Fruit fly (Drosophila melanogaster) whole organism, embryonic: ENCODE measurements around the gene CG34163.

Source experiments
- ATbp ChIP-seq: fragments of 200-800 bp; sonication (Bioruptor generic); optimal IDR thresholded peaks from 2 replicates; lab custom pipeline; 2017; ENCODE audit warnings: missing biosample characterization, mild to moderate bottlenecking, missing genetic modification characterization, missing genetic modification reagents
- B-H2 ChIP-seq: fragments of 200-800 bp; sonication (Bioruptor generic); optimal IDR thresholded peaks from 2 replicates; lab custom pipeline; 2018; ENCODE audit warnings: missing biosample characterization, mild to moderate bottlenecking, missing genetic modification characterization
- CG10147 ChIP-seq: fragments of 200-800 bp; sonication (Bioruptor generic); optimal IDR thresholded peaks from 2 replicates; lab custom pipeline; 2019; ENCODE audit warnings: missing biosample characterization, mild to moderate bottlenecking, missing genetic modification characterization, moderate library complexity
- CG10209 ChIP-seq: fragments of 200-800 bp; sonication (Bioruptor generic); optimal IDR thresholded peaks from 3 replicates; lab custom pipeline; 2017; ENCODE audit warnings: missing biosample characterization, mild to moderate bottlenecking, missing genetic modification characterization, missing genetic modification reagents
- CG10274 ChIP-seq: fragments of 200-800 bp; sonication (Bioruptor generic); optimal IDR thresholded peaks from 3 replicates; lab custom pipeline; 2017; ENCODE audit warnings: missing biosample characterization, mild to moderate bottlenecking, missing genetic modification characterization
- CG10959 ChIP-seq: fragments of 200-800 bp; sonication (Bioruptor generic); IDR thresholded peaks from 2 replicates; pipeline ENCODE4 v1.3.6; 2022; ENCODE audit warnings: missing biosample characterization, missing genetic modification characterization
- CG11398 ChIP-seq: fragments of 200-800 bp; sonication (Bioruptor generic); optimal IDR thresholded peaks from 2 replicates; lab custom pipeline; 2016; ENCODE audit warnings: missing biosample characterization, missing genetic modification characterization
- CG12744 ChIP-seq: fragments of 200-800 bp; sonication (Bioruptor generic); optimal IDR thresholded peaks from 2 replicates; lab custom pipeline; 2016; ENCODE audit warnings: missing biosample characterization, missing genetic modification characterization
- CG15073 ChIP-seq: fragments of 200-800 bp; sonication (Bioruptor generic); optimal IDR thresholded peaks from 2 replicates; lab custom pipeline; 2016; ENCODE audit warnings: missing biosample characterization, missing genetic modification characterization
- CG1603 ChIP-seq: fragments of 200-800 bp; sonication (Bioruptor generic); optimal IDR thresholded peaks from 2 replicates; lab custom pipeline; 2019; ENCODE audit warnings: missing biosample characterization, mild to moderate bottlenecking, missing genetic modification characterization, moderate library complexity
- CG30020 ChIP-seq: fragments of 200-800 bp; optimal IDR thresholded peaks from 2 replicates; lab custom pipeline; 2019; ENCODE audit warnings: missing biosample characterization, mild to moderate bottlenecking, missing genetic modification characterization, moderate library complexity
- CG3281 ChIP-seq: fragments of 200-800 bp; sonication (Bioruptor generic); optimal IDR thresholded peaks from 3 replicates; lab custom pipeline; 2017; ENCODE audit warnings: missing biosample characterization, mild to moderate bottlenecking, missing genetic modification characterization
- CG6254 ChIP-seq: fragments of 200-800 bp; sonication (Bioruptor generic); optimal IDR thresholded peaks from 3 replicates; lab custom pipeline; 2017; ENCODE audit warnings: mild to moderate bottlenecking, missing biosample characterization, missing genetic modification reagents, missing genetic modification characterization
- CG7357 ChIP-seq: fragments of 200-800 bp; sonication (Bioruptor generic); IDR thresholded peaks from 3 replicates; pipeline ENCODE4 v1.3.6; 2022; ENCODE audit warnings: missing biosample characterization, missing genetic modification characterization
- CG7928 ChIP-seq: fragments of 200-800 bp; sonication (Bioruptor generic); optimal IDR thresholded peaks from 2 replicates; lab custom pipeline; 2017; ENCODE audit warnings: missing biosample characterization, mild to moderate bottlenecking, missing genetic modification characterization
- CG9797 ChIP-seq: fragments of 200-800 bp; sonication (Bioruptor generic); optimal IDR thresholded peaks from 3 replicates; lab custom pipeline; 2018; ENCODE audit warnings: missing biosample characterization, mild to moderate bottlenecking, missing genetic modification characterization
- Dll ChIP-seq: fragments of 200-800 bp; sonication (Bioruptor generic); IDR thresholded peaks from 4 replicates; pipeline ENCODE4 v1.3.6; 2022; ENCODE audit warnings: missing biosample characterization, missing genetic modification characterization; ENCODE audit not compliant: partially characterized antibody
- ERR ChIP-seq: fragments of 200-800 bp; sonication (Bioruptor generic); optimal IDR thresholded peaks from 2 replicates; lab custom pipeline; 2016; ENCODE audit warnings: missing biosample characterization, missing genetic modification characterization
- H2.0 ChIP-seq: fragments of 200-800 bp; sonication (Bioruptor generic); IDR thresholded peaks from 2 replicates; pipeline ENCODE4 v1.3.6; 2022; ENCODE audit warnings: missing biosample characterization, missing genetic modification characterization
- Hey ChIP-seq: fragments of 200-800 bp; sonication (Bioruptor generic); optimal IDR thresholded peaks from 3 replicates; lab custom pipeline; 2018; ENCODE audit warnings: missing biosample characterization, mild to moderate bottlenecking, missing genetic modification characterization
- Hr51 ChIP-seq, 2 experiments: fragments of 200-800 bp; sonication (Bioruptor generic); optimal IDR thresholded peaks; 2 replicates in 1 of 2; 3 replicates in 1 of 2; lab custom pipeline; 2016 to 2018; ENCODE audit warnings: missing biosample characterization in 2 of 2, missing genetic modification characterization in 2 of 2, mild to moderate bottlenecking in 1 of 2, moderate library complexity in 1 of 2
- MBD-R2 ChIP-seq: fragments of 200-800 bp; sonication (Bioruptor generic); IDR thresholded peaks from 2 replicates; pipeline ENCODE4 v1.3.6; 2022; ENCODE audit warnings: missing biosample characterization, missing genetic modification characterization
- Med ChIP-seq: fragments of 200-800 bp; sonication (Bioruptor generic); peaks from one replicate; lab custom pipeline; 2016; ENCODE audit warnings: missing biosample characterization, missing genetic modification characterization, mild to moderate bottlenecking, inconsistent platforms, moderate library complexity
- Mes4 ChIP-seq: fragments of 200-800 bp; sonication (Bioruptor generic); optimal IDR thresholded peaks from 2 replicates; lab custom pipeline; 2016; ENCODE audit warnings: missing biosample characterization, missing genetic modification characterization
- NK7.1 ChIP-seq: fragments of 200-800 bp; sonication (Bioruptor generic); optimal IDR thresholded peaks from 3 replicates; lab custom pipeline; 2016; ENCODE audit warnings: missing biosample characterization, missing genetic modification characterization
- NfI ChIP-seq: fragments of 200-800 bp; sonication (Bioruptor generic); optimal IDR thresholded peaks from 3 replicates; lab custom pipeline; 2018; ENCODE audit warnings: missing biosample characterization, mild to moderate bottlenecking, missing genetic modification characterization, moderate library complexity
- Ptx1 ChIP-seq: fragments of 200-800 bp; sonication (Bioruptor generic); IDR thresholded peaks from 2 replicates; pipeline ENCODE4 v1.3.6; 2022; ENCODE audit warnings: missing biosample characterization, missing genetic modification characterization
- Sox100B ChIP-seq: fragments of 200-800 bp; sonication (Bioruptor generic); optimal IDR thresholded peaks from 3 replicates; lab custom pipeline; 2018; ENCODE audit warnings: missing biosample characterization, mild to moderate bottlenecking, missing genetic modification characterization
- Trl ChIP-seq, 3 experiments: fragments of >200 bp in 2 of 3; fragments of 200-800 bp in 1 of 3; sonication (Bioruptor generic) in 1 of 3; optimal IDR thresholded peaks; 2 replicates in 1 of 3; 3 replicates in 2 of 3; lab custom pipeline; 2016 to 2017; ENCODE audit warnings: missing biosample characterization in 1 of 3, missing genetic modification characterization in 1 of 3
- al ChIP-seq: fragments of 200-800 bp; sonication (Bioruptor generic); IDR thresholded peaks from 2 replicates; pipeline ENCODE4 v1.3.6; 2022; ENCODE audit warnings: missing biosample characterization, missing genetic modification characterization
- aop ChIP-seq: fragments of 200-800 bp; sonication (Bioruptor generic); IDR thresholded peaks from 2 replicates; pipeline ENCODE4 v1.3.6; 2022; ENCODE audit warnings: missing biosample characterization, missing genetic modification characterization
- chn ChIP-seq: fragments of 200-800 bp; sonication (Bioruptor generic); optimal IDR thresholded peaks from 2 replicates; lab custom pipeline; 2016; ENCODE audit warnings: missing biosample characterization, missing genetic modification characterization
- fu2 ChIP-seq: fragments of 200-800 bp; sonication (Bioruptor generic); optimal IDR thresholded peaks from 2 replicates; lab custom pipeline; 2016; ENCODE audit warnings: missing biosample characterization, missing genetic modification characterization
- gcm ChIP-seq: fragments of 200-800 bp; sonication (Bioruptor generic); optimal IDR thresholded peaks from 2 replicates; lab custom pipeline; 2019; ENCODE audit warnings: missing biosample characterization, mild to moderate bottlenecking, missing genetic modification characterization, moderate library complexity
- gfzf ChIP-seq: fragments of 200-800 bp; sonication (Bioruptor generic); optimal IDR thresholded peaks from 2 replicates; lab custom pipeline; 2016; ENCODE audit warnings: missing biosample characterization, mild to moderate bottlenecking, missing genetic modification characterization, moderate library complexity
- h ChIP-seq: fragments of >200 bp; optimal IDR thresholded peaks from 2 replicates; lab custom pipeline; 2017
- ham ChIP-seq: fragments of 200-800 bp; sonication (Bioruptor generic); IDR thresholded peaks from 2 replicates; pipeline ENCODE4 v1.3.6; 2022; ENCODE audit warnings: missing biosample characterization, missing genetic modification characterization
- ken ChIP-seq: fragments of 200-800 bp; sonication (Bioruptor generic); IDR thresholded peaks from 3 replicates; pipeline ENCODE4 v1.3.6; 2022; ENCODE audit warnings: missing biosample characterization, missing genetic modification characterization
- luna ChIP-seq: fragments of 200-800 bp; sonication (Bioruptor generic); optimal IDR thresholded peaks from 2 replicates; lab custom pipeline; 2016; ENCODE audit warnings: missing biosample characterization, missing genetic modification characterization
- maf-S ChIP-seq: fragments of 200-800 bp; sonication (Bioruptor generic); optimal IDR thresholded peaks from 2 replicates; lab custom pipeline; 2016; ENCODE audit warnings: missing biosample characterization, missing genetic modification characterization
- mirr ChIP-seq: fragments of 200-800 bp; sonication (Bioruptor generic); optimal IDR thresholded peaks from 3 replicates; lab custom pipeline; 2018; ENCODE audit warnings: missing biosample characterization, mild to moderate bottlenecking, missing genetic modification characterization
- nerfin-1 ChIP-seq: fragments of 200-800 bp; sonication (Bioruptor generic); optimal IDR thresholded peaks from 3 replicates; lab custom pipeline; 2019; ENCODE audit warnings: missing biosample characterization, mild to moderate bottlenecking, missing genetic modification characterization, moderate library complexity
- org-1 ChIP-seq: fragments of 200-800 bp; sonication (Bioruptor generic); optimal IDR thresholded peaks from 2 replicates; lab custom pipeline; 2017; ENCODE audit warnings: missing biosample characterization, missing genetic modification characterization
- p53 ChIP-seq: fragments of 200-800 bp; sonication (Bioruptor generic); optimal IDR thresholded peaks from 2 replicates; lab custom pipeline; 2016; ENCODE audit warnings: missing biosample characterization, missing genetic modification characterization
- sisA ChIP-seq: fragments of 200-800 bp; sonication (Bioruptor generic); IDR thresholded peaks from 2 replicates; pipeline ENCODE4 v1.3.6; 2022; ENCODE audit warnings: missing biosample characterization, missing genetic modification characterization
- slbo ChIP-seq: fragments of 200-800 bp; sonication (Bioruptor generic); IDR thresholded peaks from 2 replicates; pipeline ENCODE4 v1.3.6; 2022; ENCODE audit warnings: missing biosample characterization, missing genetic modification characterization
- slou ChIP-seq: fragments of 200-800 bp; sonication (Bioruptor generic); optimal IDR thresholded peaks from 3 replicates; lab custom pipeline; 2016; ENCODE audit warnings: missing biosample characterization, missing genetic modification characterization
- sug ChIP-seq: fragments of 200-800 bp; optimal IDR thresholded peaks from 2 replicates; lab custom pipeline; 2019; ENCODE audit warnings: missing biosample characterization, mild to moderate bottlenecking, missing genetic modification characterization, moderate library complexity
- vfl ChIP-seq: fragments of 200-800 bp; sonication (Bioruptor generic); optimal IDR thresholded peaks from 2 replicates; lab custom pipeline; 2016; ENCODE audit warnings: missing biosample characterization, missing genetic modification characterization

Gene CG34163

DNA sequence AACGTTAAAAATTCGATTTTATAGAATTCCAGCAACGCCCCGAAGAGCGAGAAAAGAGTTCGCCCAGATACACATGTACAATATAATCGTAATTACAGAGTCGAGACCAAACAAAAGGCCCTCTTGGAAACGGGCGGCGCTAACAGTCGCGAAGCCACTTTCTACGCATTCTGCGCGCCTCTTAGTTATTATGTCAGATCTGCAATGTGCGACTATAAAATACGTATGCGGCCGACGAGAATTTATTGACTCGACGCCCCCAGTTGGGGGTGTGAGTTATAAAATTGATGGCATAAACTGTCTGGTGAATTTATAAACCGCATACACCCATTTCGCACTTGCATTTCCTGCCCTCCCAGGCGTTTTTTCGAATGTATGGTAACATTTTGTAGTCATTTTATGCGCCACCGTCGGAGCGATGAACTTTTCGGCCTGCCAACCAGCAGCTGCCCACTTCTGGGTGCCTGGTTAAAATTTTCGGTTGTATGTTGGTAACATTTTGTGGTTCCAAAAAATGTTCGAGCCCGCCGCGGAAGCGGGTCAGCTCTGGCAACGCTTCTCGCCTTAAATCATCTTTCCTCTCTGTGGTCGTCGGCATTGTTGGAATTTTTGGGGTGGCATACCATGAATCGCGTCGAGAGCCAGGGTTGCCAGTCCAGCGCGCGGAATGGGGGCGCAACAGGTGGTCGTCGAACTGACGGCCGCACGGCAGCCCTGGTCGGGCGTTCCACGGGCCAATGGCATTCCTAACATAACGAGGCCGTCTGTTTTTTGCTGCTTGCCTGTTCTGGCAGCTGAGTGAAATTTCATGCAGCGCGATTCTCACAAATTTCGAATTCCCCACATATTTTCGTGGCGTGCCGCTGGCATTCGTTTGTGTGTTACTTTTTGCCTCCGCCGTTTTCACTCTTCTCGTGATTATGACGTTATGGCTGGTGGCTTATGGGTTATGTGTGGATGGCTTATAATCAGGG lies 23.9 kb downstream of the CG34163 start (continued):
- TF ChIP-seq Hr51 (GFP tag; optimal IDR thresholded peaks at IDR 0.05; lab: Kevin White, UChicago) (peak; percentile 72 to 77), Med (GFP tag; lab: Kevin White, UChicago) (peak; percentile 98), CG10147 (GFP tag; lab: Kevin White, UChicago) (no peak), Sox100B (GFP tag; lab: Kevin White, UChicago) (no peak), CG6254 (GFP tag; lab: Kevin White, UChicago) (peak; percentile 59), Dll (GFP tag; lab: Robert Waterston, UW) (no peak), CG15073 (GFP tag; lab: Kevin White, UChicago) (no peak), ken (no peak), CG1603 (peak; percentile 80), CG7357 (GFP tag; lab: Robert Waterston, UW) (peak; percentile 61; the same call in 2 of the 3 replicates), B-H2 (GFP tag; lab: Kevin White, UChicago) (peak; percentile 74), MBD-R2 (GFP tag; lab: Robert Waterston, UW) (no peak), aop (GFP tag; lab: Robert Waterston, UW) (no peak), org-1 (GFP tag; lab: Kevin White, UChicago) (peak; percentile 50), fu2 (GFP tag; lab: Kevin White, UChicago) (peak; percentile 58), slou (peak; percentile 13), CG7928 (GFP tag; lab: Kevin White, UChicago) (no peak), CG12744 (peak; percentile 63), gcm (GFP tag; lab: Kevin White, UChicago) (peak; percentile 77), Trl (optimal IDR thresholded peaks at IDR 0.05; lab: Kevin White, UChicago) (peak in 1 of 2 experiments; percentile 7), Trl (GFP tag; optimal IDR thresholded peaks at IDR 0.05; lab: Kevin White, UChicago) (peak; percentile 64), maf-S (peak; percentile 71), luna (no peak), chn (peak; percentile 78), mirr (GFP tag; lab: Kevin White, UChicago) (peak; percentile 93), CG10209 (peak; percentile 67), NK7.1 (GFP tag; lab: Kevin White, UChicago) (peak; percentile 68), sug (tag; lab: Kevin White, UChicago) (peak; percentile 100), CG10959 (GFP tag; lab: Robert Waterston, UW) (no peak), ERR (GFP tag; lab: Kevin White, UChicago) (peak; percentile 87), al (no peak), CG10274 (GFP tag; lab: Kevin White, UChicago) (peak; percentile 48), CG3281 (GFP tag; lab: Kevin White, UChicago) (peak; percentile 62), Mes4 (peak; percentile 54), Hey (tag; lab: Kevin White, UChicago) (peak; percentile 10), nerfin-1 (peak; percentile 100), slbo (GFP tag; lab: Robert Waterston, UW) (no peak), p53 (GFP tag; lab: Kevin White, UChicago) (peak; percentile 47), CG30020 (tag; lab: Kevin White, UChicago) (no peak), h (lab: Kevin White, UChicago) (no peak), NfI (GFP tag; lab: Kevin White, UChicago) (peak; percentile 37), Ptx1 (no peak), ATbp (GFP tag; lab: Kevin White, UChicago) (peak; percentile 66), sisA (GFP tag; lab: Robert Waterston, UW) (no peak), ham (no peak), CG11398 (GFP tag; lab: Kevin White, UChicago) (peak; percentile 57), CG9797 (peak; percentile 22), H2.0 (no peak), gfzf (GFP tag; lab: Kevin White, UChicago) (peak; percentile 15), vfl (GFP tag; lab: Kevin White, UChicago) (peak; percentile 18)
